Worm (Caenorhabditis elegans) whole organism, young adult: ENCODE results near the gene eas-1.

Source experiments
- B0336.3 ChIP-seq: fragments of 200-800 bp; sonication (Bioruptor generic); IDR thresholded peaks from 2 replicates; pipeline ENCODE4 v1.3.6; 2022; ENCODE audit warnings: missing genetic modification characterization, missing compliant biosample characterization
- D2030.7 ChIP-seq: fragments of 200-800 bp; sonication (Bioruptor generic); IDR thresholded peaks from 2 replicates; pipeline ENCODE4 v1.3.6; 2022; ENCODE audit warnings: missing genetic modification reagents, missing genetic modification characterization, missing compliant biosample characterization
- F33H1.4 ChIP-seq: fragments of 200-800 bp; sonication (Bioruptor generic); IDR thresholded peaks from 2 replicates; pipeline ENCODE4 v1.3.6; 2022; ENCODE audit warnings: missing genetic modification reagents, missing genetic modification characterization, missing compliant biosample characterization
- F39B2.1 ChIP-seq: fragments of 200-800 bp; sonication (Bioruptor generic); IDR thresholded peaks from 2 replicates; pipeline ENCODE4 v1.3.6; 2022; ENCODE audit warnings: missing genetic modification reagents, missing genetic modification characterization, missing compliant biosample characterization
- F55B11.4 ChIP-seq: sonication (generic microtip); optimal IDR thresholded peaks from 2 replicates; lab custom pipeline; 2016; ENCODE audit warnings: missing compliant biosample characterization, missing genetic modification characterization, borderline replicate concordance; ENCODE audit not compliant: insufficient read depth
- F57A8.1 ChIP-seq: fragments of 200-800 bp; sonication (Bioruptor generic); optimal IDR thresholded peaks from 2 replicates; lab custom pipeline; 2018; ENCODE audit warnings: mild to moderate bottlenecking, missing genetic modification characterization, moderate library complexity, missing compliant biosample characterization
- F57C9.4 ChIP-seq: sonication (generic microtip); optimal IDR thresholded peaks from 2 replicates; lab custom pipeline; 2017; ENCODE audit warnings: mild to moderate bottlenecking, missing genetic modification characterization, missing compliant biosample characterization
- K11D2.4 ChIP-seq: fragments of 200-800 bp; sonication (Bioruptor generic); IDR thresholded peaks from 2 replicates; pipeline ENCODE4 v1.3.6; 2022; ENCODE audit warnings: missing genetic modification reagents, missing genetic modification characterization, missing compliant biosample characterization
- T07F8.4 ChIP-seq: sonication (generic microtip); optimal IDR thresholded peaks from 2 replicates; lab custom pipeline; 2016; ENCODE audit warnings: mild to moderate bottlenecking, missing genetic modification characterization, moderate library complexity, missing compliant biosample characterization
- Y53G8AR.9 ChIP-seq: fragments of 200-800 bp; sonication (Bioruptor generic); conservative IDR thresholded peaks from 2 replicates; pipeline ENCODE4 v1.3.6; 2022; ENCODE audit warnings: missing genetic modification reagents, missing genetic modification characterization, missing compliant biosample characterization
- ZK185.1 ChIP-seq: sonication (generic microtip); optimal IDR thresholded peaks from 2 replicates; lab custom pipeline; 2016; ENCODE audit warnings: mild to moderate bottlenecking, missing genetic modification characterization, missing compliant biosample characterization; ENCODE audit not compliant: poor library complexity, severe bottlenecking
- akir-1 ChIP-seq: fragments of 200-800 bp; sonication (Bioruptor generic); optimal IDR thresholded peaks from 2 replicates; lab custom pipeline; 2018; ENCODE audit warnings: mild to moderate bottlenecking, missing genetic modification characterization, moderate library complexity, missing compliant biosample characterization
- cebp-1 ChIP-seq, 2 experiments: fragments of 200-800 bp in 1 of 2; sonication (Bioruptor generic) in 1 of 2; sonication (generic microtip) in 1 of 2; IDR thresholded peaks in 1 of 2; optimal IDR thresholded peaks in 1 of 2; 2 replicates each; pipeline versions ENCODE4 v1.3.6 to Lab custom; 2017 to 2022; ENCODE audit warnings: missing compliant biosample characterization in 2 of 2, missing genetic modification characterization in 2 of 2, mild to moderate bottlenecking in 1 of 2, missing genetic modification reagents in 1 of 2, moderate library complexity in 1 of 2
- ceh-27 ChIP-seq: fragments of 200-800 bp; sonication (Bioruptor generic); optimal IDR thresholded peaks from 2 replicates; lab custom pipeline; 2018; ENCODE audit warnings: mild to moderate bottlenecking, missing genetic modification characterization, moderate library complexity, missing compliant biosample characterization
- dpff-1 ChIP-seq: sonication (generic microtip); optimal IDR thresholded peaks from 2 replicates; lab custom pipeline; 2017; ENCODE audit warnings: mild to moderate bottlenecking, missing genetic modification characterization, missing compliant biosample characterization
- egl-18 ChIP-seq: fragments of 200-800 bp; sonication (Bioruptor generic); IDR thresholded peaks from 2 replicates; pipeline ENCODE4 v1.3.6; 2022; ENCODE audit warnings: missing genetic modification reagents, missing genetic modification characterization, missing compliant biosample characterization
- fkh-3 ChIP-seq: sonication (generic microtip); optimal IDR thresholded peaks from 2 replicates; lab custom pipeline; 2016; ENCODE audit warnings: mild to moderate bottlenecking, missing genetic modification characterization, missing compliant biosample characterization
- hmg-1.2 ChIP-seq: fragments of 200-800 bp; sonication (Bioruptor generic); IDR thresholded peaks from 2 replicates; pipeline ENCODE4 v1.3.6; 2022; ENCODE audit warnings: missing genetic modification reagents, missing genetic modification characterization, missing compliant biosample characterization
- hsf-1 ChIP-seq: fragments of 200-800 bp; sonication (Bioruptor generic); IDR thresholded peaks from 2 replicates; pipeline ENCODE4 v1.3.6; 2022; ENCODE audit warnings: missing genetic modification reagents, missing genetic modification characterization, missing compliant biosample characterization
- lin-26 ChIP-seq: fragments of 200-800 bp; sonication (Bioruptor generic); IDR thresholded peaks from 2 replicates; pipeline ENCODE4 v1.3.6; 2022; ENCODE audit warnings: missing genetic modification reagents, missing genetic modification characterization, missing compliant biosample characterization
- lin-35 ChIP-seq, 3 experiments: fragments of 150-350 bp in 2 of 3; sonication (generic microtip) in 1 of 3; optimal IDR thresholded peaks; 2 replicates each; lab custom pipeline; 2014 to 2018; ENCODE audit warnings: missing biosample characterization in 3 of 3, missing genetic modification characterization in 3 of 3, missing genetic modification reagents in 3 of 3
- lin-40 ChIP-seq: sonication (generic microtip); optimal IDR thresholded peaks from 2 replicates; lab custom pipeline; 2016; ENCODE audit warnings: missing genetic modification characterization, mild to moderate bottlenecking, missing compliant biosample characterization, missing genotype, missing genetic modification reagents
- lin-54 ChIP-seq: fragments of 200-800 bp; sonication (Bioruptor generic); optimal IDR thresholded peaks from 2 replicates; lab custom pipeline; 2018; ENCODE audit warnings: mild to moderate bottlenecking, missing genetic modification characterization, missing compliant biosample characterization
- madf-10 ChIP-seq: sonication (generic microtip); optimal IDR thresholded peaks from 2 replicates; lab custom pipeline; 2016; ENCODE audit warnings: mild to moderate bottlenecking, missing genetic modification characterization, missing compliant biosample characterization
- mel-28 ChIP-seq: sonication (generic microtip); optimal IDR thresholded peaks from 2 replicates; lab custom pipeline; 2016; ENCODE audit warnings: borderline replicate concordance, mild to moderate bottlenecking, missing genetic modification characterization, missing compliant biosample characterization
- mxl-1 ChIP-seq: sonication (generic microtip); optimal IDR thresholded peaks from 2 replicates; lab custom pipeline; 2016; ENCODE audit warnings: missing genetic modification characterization, missing compliant biosample characterization
- nfya-1 ChIP-seq: sonication (generic microtip); optimal IDR thresholded peaks from 2 replicates; lab custom pipeline; 2017; ENCODE audit warnings: antibody characterized with exemption, missing compliant biosample characterization, missing genetic modification characterization, borderline replicate concordance; ENCODE audit not compliant: insufficient read depth
- nhr-120 ChIP-seq: fragments of 200-800 bp; sonication (Bioruptor generic); IDR thresholded peaks from 2 replicates; pipeline ENCODE4 v1.3.6; 2022; ENCODE audit warnings: missing genetic modification characterization, missing compliant biosample characterization
- pha-4 ChIP-seq: fragments of 150-350 bp; sonication (generic microtip); optimal IDR thresholded peaks from 2 replicates; lab custom pipeline; 2014; ENCODE audit warnings: missing biosample characterization, missing genetic modification reagents, missing genetic modification characterization
- somi-1 ChIP-seq: fragments of 200-800 bp; sonication (Bioruptor generic); optimal IDR thresholded peaks from 2 replicates; lab custom pipeline; 2018; ENCODE audit warnings: mild to moderate bottlenecking, missing genetic modification characterization, missing compliant biosample characterization
- tbp1 ChIP-seq: fragments of 200-800 bp; sonication (Bioruptor generic); optimal IDR thresholded peaks from 2 replicates; lab custom pipeline; 2018; ENCODE audit warnings: mild to moderate bottlenecking, missing genetic modification characterization, missing compliant biosample characterization
- ztf-25 ChIP-seq: fragments of 200-800 bp; sonication (Bioruptor generic); IDR thresholded peaks from 2 replicates; pipeline ENCODE4 v1.3.6; 2022; ENCODE audit warnings: missing genetic modification reagents, missing genetic modification characterization, missing compliant biosample characterization
- ztf-26 ChIP-seq: sonication (generic microtip); optimal IDR thresholded peaks from 2 replicates; lab custom pipeline; 2017; ENCODE audit warnings: missing genetic modification characterization, missing compliant biosample characterization
- ztf-3 ChIP-seq: fragments of 200-800 bp; sonication (Bioruptor generic); optimal IDR thresholded peaks from 2 replicates; lab custom pipeline; 2018; ENCODE audit warnings: mild to moderate bottlenecking, missing genetic modification characterization, missing compliant biosample characterization

Gene eas-1

DNA sequence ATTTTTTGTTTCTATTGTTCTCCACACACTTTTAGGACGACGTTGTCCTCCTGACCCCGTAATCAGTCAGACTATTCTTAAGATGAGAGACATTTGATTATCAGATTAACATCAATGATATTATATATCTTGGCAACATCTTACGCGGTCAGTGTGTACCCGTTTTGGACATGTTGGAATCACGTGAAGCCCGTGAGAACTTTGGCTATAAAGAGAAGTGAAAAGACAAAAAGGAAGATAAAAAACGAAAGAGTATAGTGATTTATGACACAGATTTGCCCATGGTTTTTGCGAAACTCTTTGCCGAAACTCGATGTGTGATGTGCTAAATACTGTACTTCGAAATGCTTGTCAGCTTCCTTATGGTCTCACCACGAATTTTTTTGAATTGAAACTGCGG, 5.1 kb downstream of the eas-1 start:
- TF ChIP-seq tbp1 (GFP tag; lab: Kevin White, UChicago) (peak; percentile 28), Y53G8AR.9 (GFP tag; lab: Robert Waterston, UW) (0 out of 2 replicates have a peak, but pooled peaks have one; percentile 45), fkh-3 (tag; lab: Kevin White, UChicago) (no peak), lin-54 (peak; percentile 13), D2030.7 (GFP tag; lab: Robert Waterston, UW) (no peak), F57C9.4 (tag; lab: Kevin White, UChicago) (no peak), ztf-26 (tag; lab: Kevin White, UChicago) (peak; percentile 76), lin-40 (tag; lab: Kevin White, UChicago) (peak; percentile 43), cebp-1 (GFP tag; IDR thresholded peaks at IDR 0.05; lab: Robert Waterston, UW) (no peak), cebp-1 (tag; optimal IDR thresholded peaks at IDR 0.05; lab: Kevin White, UChicago) (peak; percentile 31)

DNA sequence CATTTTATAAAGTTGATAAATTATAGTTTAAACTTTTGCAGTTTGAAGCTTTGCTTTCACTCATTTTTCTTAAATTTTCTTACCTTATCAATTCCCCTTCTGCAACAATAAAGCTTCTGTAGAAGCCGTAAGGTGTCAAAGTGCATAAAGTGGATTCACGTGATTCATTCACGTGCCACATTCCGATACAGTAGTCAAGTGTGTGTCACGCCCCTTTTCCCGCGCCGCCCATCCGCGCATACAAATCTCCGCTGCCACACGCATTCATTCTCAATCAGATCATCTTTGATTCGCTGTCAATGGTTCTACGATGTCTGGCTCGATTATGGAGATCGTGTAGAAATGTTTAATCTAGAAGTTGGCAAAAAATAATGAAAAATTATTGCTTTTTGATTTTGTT, 6.9 kb downstream of the eas-1 start:
- no peak for TF ChIP-seq F39B2.1 (GFP tag; lab: Robert Waterston, UW)
- TF ChIP-seq mxl-1 = no peak
- no peak for TF ChIP-seq T07F8.4 (tag; lab: Kevin White, UChicago)

DNA sequence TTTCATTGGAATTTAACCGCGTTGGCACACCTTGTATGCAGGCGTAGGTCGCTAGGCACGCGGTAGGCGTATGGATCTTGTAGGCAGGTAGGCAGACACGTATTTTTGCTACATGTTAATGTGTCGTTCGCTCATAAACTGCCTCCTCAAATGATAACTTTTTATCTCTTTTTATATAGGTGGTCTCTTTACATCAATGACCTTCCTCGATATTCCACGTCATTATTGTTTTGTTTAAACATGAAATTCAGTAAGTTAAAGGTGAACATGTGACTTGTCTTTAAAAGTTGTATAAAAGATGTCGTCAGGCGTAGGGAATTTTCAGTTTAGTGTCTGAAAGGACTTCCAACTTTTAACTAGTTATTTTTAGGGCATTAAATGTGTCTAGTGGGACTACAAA, 7.5 kb downstream of the eas-1 start:
- TF ChIP-seq hmg-1.2 (GFP tag; lab: Robert Waterston, UW) (no peak), dpff-1 (no peak), lin-35 (GFP tag; optimal IDR thresholded peaks at IDR 0.05; lab: Kevin White, UChicago) (no peak), ceh-27 (GFP tag; lab: Kevin White, UChicago) (no peak), K11D2.4 (GFP tag; lab: Robert Waterston, UW) (no peak; the same call in 1 of the 2 replicates), ztf-3 (GFP tag; lab: Kevin White, UChicago) (no peak)

DNA sequence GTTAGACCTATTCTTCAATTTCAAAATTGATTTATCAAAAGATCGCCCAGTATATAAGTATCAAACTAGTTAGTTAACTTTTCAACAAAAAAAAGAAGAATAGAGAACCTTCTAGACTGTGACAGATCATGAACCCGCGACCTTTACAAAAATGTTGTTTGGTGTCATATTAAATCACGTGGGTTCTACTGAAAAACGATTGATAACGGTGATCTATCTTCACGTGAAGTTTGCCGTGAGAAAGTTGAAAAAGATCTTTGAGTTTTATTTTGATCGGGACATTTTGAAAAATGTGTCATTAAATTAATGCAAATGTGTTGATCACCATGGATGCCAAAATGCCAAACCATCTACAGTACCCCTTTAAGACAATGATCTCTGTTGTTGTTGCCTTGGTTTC, 8.2 kb downstream of the eas-1 start:
- TF ChIP-seq ztf-26 (tag; lab: Kevin White, UChicago) = peak; percentile 55
- no peak for TF ChIP-seq madf-10 (tag; lab: Kevin White, UChicago)
- peak; percentile 35 for TF ChIP-seq somi-1 (GFP tag; lab: Kevin White, UChicago)
- no peak for TF ChIP-seq akir-1 (GFP tag; lab: Kevin White, UChicago)
- peak; percentile 22 for TF ChIP-seq lin-40 (tag; lab: Kevin White, UChicago)
- TF ChIP-seq hsf-1 (GFP tag; lab: Robert Waterston, UW) = peak; percentile 77
- TF ChIP-seq lin-26 (GFP tag; lab: Robert Waterston, UW) = no peak
- no peak for TF ChIP-seq mel-28 (tag; lab: Kevin White, UChicago)

DNA sequence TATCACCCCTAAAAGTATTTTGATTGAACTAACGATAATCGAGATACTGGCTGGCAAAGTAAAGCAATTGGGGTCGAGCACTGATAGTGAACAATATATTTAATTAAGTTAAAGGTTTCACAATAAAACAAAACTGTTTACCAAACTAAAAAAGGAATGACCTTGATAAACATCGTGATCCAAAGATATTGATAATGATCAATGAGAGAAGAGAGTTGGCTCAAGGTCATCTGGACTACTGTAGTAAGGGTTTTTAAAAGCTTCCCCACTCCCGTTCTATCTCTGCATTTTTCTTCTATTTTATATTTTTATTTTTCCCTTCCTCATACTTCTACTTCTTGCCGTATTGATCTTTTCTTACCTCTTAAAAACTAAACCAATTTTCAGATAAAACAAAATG, 9.4 kb downstream of the eas-1 start, which contains the start of gene F41C3.2:
TSS of gene F41C3.2 (plus strand) at position 388 of the 400 bp plus-strand sequence.
- TF ChIP-seq lin-26 (GFP tag; lab: Robert Waterston, UW) (no peak), ZK185.1 (tag; lab: Kevin White, UChicago) (no peak), egl-18 (GFP tag; lab: Robert Waterston, UW) (no peak), F33H1.4 (GFP tag; lab: Robert Waterston, UW) (no peak), F57A8.1 (GFP tag; lab: Kevin White, UChicago) (no peak), B0336.3 (GFP tag; lab: Robert Waterston, UW) (no peak), F55B11.4 (no peak), ztf-25 (no peak), nfya-1 (no peak), nhr-120 (GFP tag; lab: Robert Waterston, UW) (no peak), hsf-1 (GFP tag; lab: Robert Waterston, UW) (no peak), fkh-3 (tag; lab: Kevin White, UChicago) (no peak), pha-4 (tag; lab: Kevin White, UChicago) (no peak)
